In the genomic region with DNA sequence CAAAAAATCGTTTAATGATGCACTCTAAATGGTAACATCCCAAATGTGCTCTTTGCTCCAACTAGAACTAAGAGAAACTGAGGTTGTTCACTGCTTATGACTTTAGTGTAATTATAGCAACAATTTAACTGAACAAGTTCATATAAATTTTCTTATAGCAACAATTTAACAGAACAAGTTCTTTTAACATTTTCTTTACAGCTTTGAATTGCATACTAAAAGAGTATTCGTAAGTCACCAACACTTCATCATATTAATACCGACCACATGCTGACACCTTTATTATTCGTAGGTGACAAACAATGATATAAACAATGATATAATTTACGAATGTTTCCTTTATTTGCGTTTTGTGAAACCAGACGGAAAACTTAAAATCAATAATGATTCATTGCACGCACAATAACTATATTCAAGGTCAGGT, we compare ENCODE assay signal across 1 fruit fly cellular context.
TF ChIP-seq lines count a peak whose summit lies in the region.

No protein-coding gene starts in this region.

TF ChIP-seq in whole organism, embryonic, 481 proteins besides CTCF, POLR2A, EP300 and RAD21 (continued from another document):
- TF ChIP-seq emc (GFP tag; optimal IDR thresholded peaks at IDR 0.05; lab: Kevin White, UChicago) (no peak), CG9932 (GFP tag; IDR thresholded peaks at IDR 0.05; lab: Robert Waterston, UW) (peak; percentile 23; the same call in 1 of the 2 replicates), dimm (GFP tag; IDR thresholded peaks at IDR 0.05; lab: Robert Waterston, UW) (no peak), CG10654 (GFP tag; optimal IDR thresholded peaks at IDR 0.05; lab: Kevin White, UChicago) (no peak), ap (GFP tag; IDR thresholded peaks at IDR 0.05; lab: Robert Waterston, UW) (no peak), Gug (GFP tag; IDR thresholded peaks at IDR 0.05; lab: Robert Waterston, UW) (no peak), CG6791 (GFP tag; IDR thresholded peaks at IDR 0.05; lab: Robert Waterston, UW; ENCODE audit: partially characterized antibody) (no peak), Hr51 (GFP tag; optimal IDR thresholded peaks at IDR 0.05; lab: Kevin White, UChicago) (no peak), CG11456 (GFP tag; IDR thresholded peaks at IDR 0.05; lab: Robert Waterston, UW) (no peak), B-H2 (GFP tag; optimal IDR thresholded peaks at IDR 0.05; lab: Kevin White, UChicago) (no peak), CG17568 (GFP tag; optimal IDR thresholded peaks at IDR 0.05; lab: Kevin White, UChicago) (no peak), crol (GFP tag; IDR thresholded peaks at IDR 0.05; lab: Robert Waterston, UW) (no peak), B-H1 (GFP tag; IDR thresholded peaks at IDR 0.05; lab: Robert Waterston, UW) (no peak), Lpt (GFP tag; optimal IDR thresholded peaks at IDR 0.05; lab: Kevin White, UChicago) (no peak), CG10321 (GFP tag; IDR thresholded peaks at IDR 0.05; lab: Robert Waterston, UW) (no peak), kah (GFP tag; optimal IDR thresholded peaks at IDR 0.05; lab: Kevin White, UChicago) (no peak), CG14860 (GFP tag; IDR thresholded peaks at IDR 0.05; lab: Robert Waterston, UW; ENCODE audit: partially characterized antibody) (no peak), HLH3B (GFP tag; IDR thresholded peaks at IDR 0.05; lab: Robert Waterston, UW) (no peak), p53 (GFP tag; optimal IDR thresholded peaks at IDR 0.05; lab: Kevin White, UChicago) (no peak), CHES-1-like (GFP tag; optimal IDR thresholded peaks at IDR 0.05; lab: Kevin White, UChicago) (peak; percentile 6), Camta (GFP tag; optimal IDR thresholded peaks at IDR 0.05; lab: Kevin White, UChicago) (peak; percentile 6), Rfx (GFP tag; IDR thresholded peaks at IDR 0.05; lab: Robert Waterston, UW) (peak; percentile 10; the same call in 1 of the 2 replicates), fu2 (GFP tag; optimal IDR thresholded peaks at IDR 0.05; lab: Kevin White, UChicago) (no peak), E2f2 (GFP tag; IDR thresholded peaks at IDR 0.05; lab: Robert Waterston, UW) (no peak), ranshi (GFP tag; IDR thresholded peaks at IDR 0.05; lab: Robert Waterston, UW) (no peak), CG14441 (GFP tag; IDR thresholded peaks at IDR 0.05; lab: Robert Waterston, UW) (no peak), CG9609 (GFP tag; optimal IDR thresholded peaks at IDR 0.05; lab: Kevin White, UChicago) (no peak), CG6813 (GFP tag; optimal IDR thresholded peaks at IDR 0.05; lab: Kevin White, UChicago) (no peak), crc (GFP tag; optimal IDR thresholded peaks at IDR 0.05; lab: Kevin White, UChicago) (no peak), Atf6 (GFP tag; IDR thresholded peaks at IDR 0.05; lab: Robert Waterston, UW) (no peak), bigmax (GFP tag; optimal IDR thresholded peaks at IDR 0.05; lab: Kevin White, UChicago) (no peak), CG11504 (tag; optimal IDR thresholded peaks at IDR 0.05; lab: Kevin White, UChicago) (peak; percentile 50), stc (GFP tag; IDR thresholded peaks at IDR 0.05; lab: Robert Waterston, UW) (no peak), CG6683 (GFP tag; optimal IDR thresholded peaks at IDR 0.05; lab: Kevin White, UChicago) (no peak), Xbp1 (GFP tag; optimal IDR thresholded peaks at IDR 0.05; lab: Kevin White, UChicago) (no peak), tup (GFP tag; optimal IDR thresholded peaks at IDR 0.05; lab: Kevin White, UChicago) (no peak), ro (GFP tag; IDR thresholded peaks at IDR 0.05; lab: Robert Waterston, UW) (no peak), gt (GFP tag; IDR thresholded peaks at IDR 0.05; lab: Robert Waterston, UW) (no peak), Pdp1 (GFP tag; optimal IDR thresholded peaks at IDR 0.05; lab: Kevin White, UChicago) (peak in 1 of 2 experiments; percentile 62), Rx (GFP tag; IDR thresholded peaks at IDR 0.05; lab: Robert Waterston, UW) (no peak), Oli (tag; optimal IDR thresholded peaks at IDR 0.05; lab: Kevin White, UChicago) (peak; percentile 27), nau (GFP tag; optimal IDR thresholded peaks at IDR 0.05; lab: Kevin White, UChicago) (peak; percentile 45), kni (GFP tag; optimal IDR thresholded peaks at IDR 0.05; lab: Kevin White, UChicago) (no peak), CG30431 (GFP tag; optimal IDR thresholded peaks at IDR 0.05; lab: Kevin White, UChicago) (no peak), CG6175 (GFP tag; IDR thresholded peaks at IDR 0.05; lab: Robert Waterston, UW) (no peak), E2f1 (GFP tag; IDR thresholded peaks at IDR 0.05; lab: Robert Waterston, UW) (no peak), psq (GFP tag; optimal IDR thresholded peaks at IDR 0.05; lab: Kevin White, UChicago) (no peak), YL-1 (GFP tag; optimal IDR thresholded peaks at IDR 0.05; lab: Kevin White, UChicago) (no peak), CG34376 (GFP tag; optimal IDR thresholded peaks at IDR 0.05; lab: Kevin White, UChicago) (no peak), Jarid2 (GFP tag; optimal IDR thresholded peaks at IDR 0.05; lab: Kevin White, UChicago) (no peak), D (optimal IDR thresholded peaks at IDR 0.05; lab: Kevin White, UChicago) (no peak), D (GFP tag; optimal IDR thresholded peaks at IDR 0.05; lab: Kevin White, UChicago) (no peak), Eip74EF (GFP tag; optimal IDR thresholded peaks at IDR 0.05; lab: Kevin White, UChicago) (peak in 1 of 2 experiments; percentile 32), Antp (GFP tag; optimal IDR thresholded peaks at IDR 0.05; lab: Kevin White, UChicago) (no peak), fd3F (GFP tag; optimal IDR thresholded peaks at IDR 0.05; lab: Kevin White, UChicago) (peak; percentile 19), CG15011 (GFP tag; optimal IDR thresholded peaks at IDR 0.05; lab: Kevin White, UChicago) (no peak), yki (optimal IDR thresholded peaks at IDR 0.05; lab: Kevin White, UChicago) (no peak), CG10366 (GFP tag; IDR thresholded peaks at IDR 0.05; lab: Robert Waterston, UW) (no peak), Sin3A (optimal IDR thresholded peaks at IDR 0.05; lab: Kevin White, UChicago) (no peak), gce (GFP tag; IDR thresholded peaks at IDR 0.05; lab: Robert Waterston, UW) (no peak), vnd (GFP tag; IDR thresholded peaks at IDR 0.05; lab: Robert Waterston, UW; ENCODE audit: partially characterized antibody) (no peak), CG9437 (GFP tag; optimal IDR thresholded peaks at IDR 0.05; lab: Kevin White, UChicago) (peak; percentile 14), luna (GFP tag; optimal IDR thresholded peaks at IDR 0.05; lab: Kevin White, UChicago) (no peak), CG2712 (tag; optimal IDR thresholded peaks at IDR 0.05; lab: Kevin White, UChicago) (peak; percentile 28), CG16863 (GFP tag; optimal IDR thresholded peaks at IDR 0.05; lab: Kevin White, UChicago) (no peak), eyg (GFP tag; optimal IDR thresholded peaks at IDR 0.05; lab: Kevin White, UChicago) (peak; percentile 37), CG31388 (GFP tag; optimal IDR thresholded peaks at IDR 0.05; lab: Kevin White, UChicago) (no peak), CG7745 (tag; optimal IDR thresholded peaks at IDR 0.05; lab: Kevin White, UChicago) (no peak), trh (GFP tag; optimal IDR thresholded peaks at IDR 0.05; lab: Kevin White, UChicago) (no peak), gcm (GFP tag; optimal IDR thresholded peaks at IDR 0.05; lab: Kevin White, UChicago) (no peak), tx (GFP tag; optimal IDR thresholded peaks at IDR 0.05; lab: Kevin White, UChicago) (no peak), Adf1 (GFP tag; IDR thresholded peaks at IDR 0.05; lab: Robert Waterston, UW) (no peak), CG7271 (tag; optimal IDR thresholded peaks at IDR 0.05; lab: Kevin White, UChicago) (no peak)
